Worm (Caenorhabditis elegans) whole organism, L1 larva: ENCODE results near the gene fbxb-9.

Experiments
- C04F5.9 ChIP-seq: sonication (generic microtip); optimal IDR thresholded peaks from 2 replicates; lab custom pipeline; 2016; ENCODE audit warnings: missing genetic modification characterization, missing compliant biosample characterization
- C16A3.4 ChIP-seq: fragments of 150-350 bp; optimal IDR thresholded peaks from 2 replicates; lab custom pipeline; 2014; ENCODE audit warnings: missing biosample characterization, missing genetic modification characterization
- C34B4.2 ChIP-seq: sonication (generic microtip); optimal IDR thresholded peaks from 2 replicates; lab custom pipeline; 2017; ENCODE audit warnings: mild to moderate bottlenecking, missing genetic modification characterization, missing compliant biosample characterization
- F16B12.6 ChIP-seq: fragments of 150-350 bp; optimal IDR thresholded peaks from 2 replicates; lab custom pipeline; 2014; ENCODE audit warnings: missing biosample characterization, missing genetic modification characterization
- ama-1 ChIP-seq: fragments of 150-350 bp; optimal IDR thresholded peaks from 2 replicates; lab custom pipeline; 2014
- ceh-63 ChIP-seq: fragments of 200-800 bp; sonication (Bioruptor generic); optimal IDR thresholded peaks from 2 replicates; lab custom pipeline; 2018; ENCODE audit warnings: mild to moderate bottlenecking, missing genetic modification characterization, missing compliant biosample characterization
- ceh-82 ChIP-seq, 3 experiments: fragments of 150-350 bp in 1 of 3; sonication (generic microtip) in 2 of 3; optimal IDR thresholded peaks; 2 replicates each; lab custom pipeline; 2014 to 2017; ENCODE audit warnings: missing biosample characterization in 3 of 3, missing genetic modification characterization in 3 of 3
- ceh-88 ChIP-seq: fragments of 200-800 bp; sonication (Bioruptor generic); IDR thresholded peaks from 2 replicates; pipeline ENCODE4 v1.3.6; 2022; ENCODE audit warnings: missing genetic modification characterization, missing compliant biosample characterization
- dpl-1 ChIP-seq, 3 experiments: fragments of 150-350 bp in 2 of 3; sonication (generic microtip) in 1 of 3; optimal IDR thresholded peaks; 2 replicates each; lab custom pipeline; 2014 to 2017; ENCODE audit warnings: missing biosample characterization in 3 of 3, missing genetic modification characterization in 3 of 3, missing genetic modification reagents in 3 of 3
- dsc-1 ChIP-seq: sonication (generic microtip); optimal IDR thresholded peaks from 2 replicates; lab custom pipeline; 2016; ENCODE audit warnings: mild to moderate bottlenecking, missing genetic modification characterization, missing compliant biosample characterization
- efl-1 ChIP-seq, 4 experiments: fragments of 150-350 bp; optimal IDR thresholded peaks in 3 of 4; peaks in 1 of 4; 1 replicate in 1 of 4; 2 replicates in 3 of 4; lab custom pipeline; 2014; ENCODE audit warnings: missing biosample characterization in 2 of 4, missing genetic modification characterization in 2 of 4, missing genetic modification reagents in 2 of 4
- efl-3 ChIP-seq: fragments of 200-800 bp; sonication (Bioruptor generic); optimal IDR thresholded peaks from 2 replicates; lab custom pipeline; 2018; ENCODE audit warnings: mild to moderate bottlenecking, missing genetic modification characterization, missing compliant biosample characterization
- egl-13 ChIP-seq: sonication (generic microtip); optimal IDR thresholded peaks from 2 replicates; lab custom pipeline; 2016; ENCODE audit warnings: missing genotype, missing genetic modification reagents, missing genetic modification characterization, missing compliant biosample characterization
- egl-27 ChIP-seq, 2 experiments: fragments of 150-350 bp in 1 of 2; sonication (generic microtip); optimal IDR thresholded peaks; 3 replicates each; lab custom pipeline; 2017 to 2018; ENCODE audit warnings: missing biosample characterization in 2 of 2, missing genetic modification characterization in 2 of 2, missing genetic modification reagents in 2 of 2
- elt-2 ChIP-seq: sonication (generic microtip); optimal IDR thresholded peaks from 2 replicates; lab custom pipeline; 2016; ENCODE audit warnings: missing genetic modification characterization, mild to moderate bottlenecking, inconsistent platforms, missing compliant biosample characterization, missing genetic modification reagents
- fkh-10 ChIP-seq: sonication (generic microtip); optimal IDR thresholded peaks from 2 replicates; lab custom pipeline; 2017; ENCODE audit warnings: missing biosample characterization, missing genetic modification reagents, missing genetic modification characterization
- fkh-4 ChIP-seq: sonication (generic microtip); optimal IDR thresholded peaks from 2 replicates; lab custom pipeline; 2016; ENCODE audit warnings: missing compliant biosample characterization, missing genetic modification characterization, borderline replicate concordance
- fkh-8 ChIP-seq: sonication (generic microtip); optimal IDR thresholded peaks from 2 replicates; lab custom pipeline; 2016; ENCODE audit warnings: mild to moderate bottlenecking, missing genetic modification characterization, missing compliant biosample characterization
- fos-1 ChIP-seq: fragments of 150-350 bp; optimal IDR thresholded peaks from 2 replicates; lab custom pipeline; 2014; ENCODE audit warnings: missing biosample characterization, missing genetic modification characterization
- grh-1 ChIP-seq: fragments of 200-800 bp; sonication (Bioruptor generic); IDR thresholded peaks from 2 replicates; pipeline ENCODE4 v1.3.6; 2022; ENCODE audit warnings: missing genetic modification reagents, missing genetic modification characterization, missing compliant biosample characterization
- hlh-17 ChIP-seq: fragments of 200-800 bp; sonication (Bioruptor generic); optimal IDR thresholded peaks from 2 replicates; lab custom pipeline; 2018; ENCODE audit warnings: missing genetic modification characterization, mild to moderate bottlenecking, missing compliant biosample characterization, moderate library complexity, borderline replicate concordance
- hpl-2 ChIP-seq: fragments of 150-350 bp; optimal IDR thresholded peaks from 2 replicates; lab custom pipeline; 2014; ENCODE audit warnings: missing biosample characterization, missing genetic modification reagents, missing genetic modification characterization
- irx-1 ChIP-seq: sonication (generic microtip); optimal IDR thresholded peaks from 2 replicates; lab custom pipeline; 2016; ENCODE audit warnings: missing genetic modification characterization, missing compliant biosample characterization
- jun-1 ChIP-seq: fragments of 150-350 bp; optimal IDR thresholded peaks from 2 replicates; lab custom pipeline; 2014; ENCODE audit warnings: missing biosample characterization, missing genetic modification reagents, missing genetic modification characterization
- lin-39 ChIP-seq: fragments of 150-350 bp; optimal IDR thresholded peaks from 2 replicates; lab custom pipeline; 2014; ENCODE audit warnings: missing biosample characterization, missing genetic modification reagents, missing genetic modification characterization
- lsy-2 ChIP-seq, 2 experiments: fragments of 150-350 bp; optimal IDR thresholded peaks; 2 replicates each; lab custom pipeline; 2014; ENCODE audit warnings: missing biosample characterization in 2 of 2, missing genetic modification characterization in 2 of 2
- mep-1 ChIP-seq: fragments of 150-350 bp; optimal IDR thresholded peaks from 2 replicates; lab custom pipeline; 2014; ENCODE audit warnings: missing biosample characterization, missing genetic modification characterization
- nhr-11 ChIP-seq: fragments of 150-350 bp; optimal IDR thresholded peaks from 2 replicates; lab custom pipeline; 2014; ENCODE audit warnings: missing biosample characterization, missing genetic modification characterization
- nhr-20 ChIP-seq: sonication (generic microtip); optimal IDR thresholded peaks from 2 replicates; lab custom pipeline; 2016; ENCODE audit warnings: mild to moderate bottlenecking, missing genetic modification characterization, missing compliant biosample characterization
- nhr-28 ChIP-seq: fragments of 150-350 bp; optimal IDR thresholded peaks from 2 replicates; lab custom pipeline; 2014; ENCODE audit warnings: missing biosample characterization, missing genetic modification characterization
- nhr-71 ChIP-seq: sonication (generic microtip); optimal IDR thresholded peaks from 2 replicates; lab custom pipeline; 2016; ENCODE audit warnings: mild to moderate bottlenecking, missing genetic modification characterization, moderate library complexity, missing compliant biosample characterization
- nhr-84 ChIP-seq: sonication (generic microtip); optimal IDR thresholded peaks from 2 replicates; lab custom pipeline; 2017; ENCODE audit warnings: missing biosample characterization, missing genetic modification characterization
- nhr-85 ChIP-seq: sonication (generic microtip); peaks from one replicate; lab custom pipeline; 2016; ENCODE audit warnings: missing genetic modification characterization, inconsistent platforms, missing compliant biosample characterization
- nhr-90 ChIP-seq: sonication (generic microtip); optimal IDR thresholded peaks from 2 replicates; lab custom pipeline; 2016; ENCODE audit warnings: mild to moderate bottlenecking, missing genetic modification characterization, missing compliant biosample characterization; ENCODE audit not compliant: poor library complexity
- pqm-1 ChIP-seq: sonication (generic microtip); optimal IDR thresholded peaks from 3 replicates; lab custom pipeline; 2017; ENCODE audit warnings: missing biosample characterization, missing genetic modification characterization
- rnt-1 ChIP-seq: sonication (generic microtip); optimal IDR thresholded peaks from 2 replicates; lab custom pipeline; 2016; ENCODE audit warnings: mild to moderate bottlenecking, missing genetic modification characterization, moderate library complexity, missing compliant biosample characterization
- skn-1 ChIP-seq: fragments of 150-350 bp; optimal IDR thresholded peaks from 2 replicates; lab custom pipeline; 2014; ENCODE audit warnings: missing biosample characterization, missing genetic modification characterization
- snpc-4 ChIP-seq: fragments of 150-350 bp; optimal IDR thresholded peaks from 2 replicates; lab custom pipeline; 2014; ENCODE audit warnings: missing biosample characterization, missing genetic modification characterization
- sox-4 ChIP-seq: sonication (generic microtip); optimal IDR thresholded peaks from 2 replicates; lab custom pipeline; 2016; ENCODE audit warnings: missing genetic modification characterization, missing compliant biosample characterization
- sptf-1 ChIP-seq: fragments of 150-350 bp; optimal IDR thresholded peaks from 2 replicates; lab custom pipeline; 2014; ENCODE audit warnings: missing biosample characterization, missing genetic modification characterization
- swsn-7 ChIP-seq: sonication (generic microtip); optimal IDR thresholded peaks from 2 replicates; lab custom pipeline; 2016; ENCODE audit warnings: missing genetic modification characterization, missing compliant biosample characterization
- tbx-2 ChIP-seq: sonication (generic microtip); optimal IDR thresholded peaks from 2 replicates; lab custom pipeline; 2016; ENCODE audit warnings: missing genetic modification characterization, missing compliant biosample characterization
- unc-130 ChIP-seq: fragments of 150-350 bp; optimal IDR thresholded peaks from 2 replicates; lab custom pipeline; 2017; ENCODE audit warnings: missing biosample characterization, missing genetic modification characterization, inconsistent platforms
- unc-30 ChIP-seq: sonication (generic microtip); optimal IDR thresholded peaks from 2 replicates; lab custom pipeline; 2017; ENCODE audit warnings: missing biosample characterization, missing genetic modification characterization
- unc-62 ChIP-seq: fragments of 150-350 bp; optimal IDR thresholded peaks from 2 replicates; lab custom pipeline; 2014; ENCODE audit warnings: missing biosample characterization, missing genetic modification reagents, missing genetic modification characterization
- unc-86 ChIP-seq: sonication (generic microtip); optimal IDR thresholded peaks from 2 replicates; lab custom pipeline; 2016; ENCODE audit warnings: missing genetic modification characterization, missing compliant biosample characterization
- unc-98 ChIP-seq: fragments of 200-800 bp; sonication (Bioruptor generic); IDR thresholded peaks from 2 replicates; pipeline ENCODE4 v1.3.6; 2022; ENCODE audit warnings: missing genetic modification characterization, missing compliant biosample characterization
- vab-15 ChIP-seq: sonication (generic microtip); optimal IDR thresholded peaks from 2 replicates; lab custom pipeline; 2017; ENCODE audit warnings: missing genotype, mild to moderate bottlenecking, missing genetic modification characterization, missing compliant biosample characterization
- xbp-1 ChIP-seq: sonication (generic microtip); optimal IDR thresholded peaks from 2 replicates; lab custom pipeline; 2016; ENCODE audit warnings: missing genetic modification characterization, missing compliant biosample characterization
- zag-1 ChIP-seq: fragments of 150-350 bp; optimal IDR thresholded peaks from 2 replicates; lab custom pipeline; 2014; ENCODE audit warnings: missing biosample characterization, missing genetic modification characterization
- ztf-11 ChIP-seq, 2 experiments: sonication (generic microtip); optimal IDR thresholded peaks; 2 replicates each; lab custom pipeline; 2016 to 2017; ENCODE audit warnings: missing genetic modification characterization in 2 of 2, missing biosample characterization in 1 of 2, missing compliant biosample characterization in 1 of 2
- ztf-4 ChIP-seq: fragments of 150-350 bp; optimal IDR thresholded peaks from 2 replicates; lab custom pipeline; 2014; ENCODE audit warnings: missing biosample characterization, missing genetic modification characterization

fbxb-9 gene

DNA sequence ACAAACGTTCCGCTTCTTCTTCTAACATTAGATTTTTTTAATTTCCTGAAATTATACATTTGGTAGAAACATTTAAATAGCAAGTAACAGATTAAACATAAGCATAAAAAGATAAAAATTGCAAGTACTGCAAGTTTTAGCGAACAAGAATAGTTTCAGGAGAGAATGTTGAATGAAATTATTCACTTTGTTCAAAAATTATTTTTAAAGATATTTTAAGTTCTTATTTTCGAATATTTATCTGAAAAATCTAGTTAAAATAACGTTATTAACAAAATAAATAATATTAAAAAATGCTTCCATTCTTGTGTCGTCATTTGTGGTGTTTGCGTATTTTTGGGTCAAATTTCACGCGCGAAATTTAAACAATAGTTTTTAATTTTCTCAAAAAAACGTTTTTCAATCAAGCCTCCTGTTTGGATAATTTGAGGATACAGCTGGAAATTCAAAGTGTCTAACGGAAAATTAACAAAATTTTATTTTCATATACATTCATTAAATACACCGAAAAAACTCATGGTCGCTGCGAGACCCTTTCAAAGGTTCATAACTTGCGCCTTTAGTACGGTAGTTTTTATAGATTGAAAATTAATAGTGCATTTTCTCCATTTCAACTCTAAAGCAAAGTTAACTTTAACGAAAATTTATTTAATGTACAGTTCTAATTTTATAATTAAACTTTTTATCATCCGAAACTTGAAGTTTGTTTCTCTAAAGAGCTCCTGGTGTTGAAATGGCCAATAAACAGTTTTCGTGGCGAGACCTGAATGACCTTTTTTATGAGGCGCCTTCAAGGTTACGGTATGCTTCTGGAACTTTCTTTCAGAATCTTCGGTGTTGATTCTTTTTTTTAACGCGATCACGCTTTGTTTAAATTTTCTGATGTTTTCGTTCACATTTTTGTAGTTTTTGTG, 19.8 kb downstream of the fbxb-9 start, which contains the start of gene skih-2:
TSS of gene skih-2 (minus strand) at position 51 of the 914 bp plus-strand sequence.
- TF ChIP-seq hlh-17 (GFP tag; lab: Kevin White, UChicago): no peak
- peak; percentile 49 for TF ChIP-seq tbx-2
- TF ChIP-seq F16B12.6 (tag; lab: Kevin White, UChicago): peak; percentile 88
- TF ChIP-seq nhr-84: no peak
- TF ChIP-seq elt-2 (tag; lab: Kevin White, UChicago): no peak
- no peak for TF ChIP-seq C34B4.2
- peak; percentile 68 for TF ChIP-seq nhr-85 (tag; lab: Kevin White, UChicago)
- TF ChIP-seq nhr-71 (tag; lab: Kevin White, UChicago): peak; percentile 64
- TF ChIP-seq dpl-1 (GFP tag; optimal IDR thresholded peaks at IDR 0.05; lab: Kevin White, UChicago): peak; percentile 92 to 95 (median 93)
- peak; percentile 36 for TF ChIP-seq nhr-20 (tag; lab: Kevin White, UChicago)
- TF ChIP-seq fkh-4: no peak
- no peak for TF ChIP-seq unc-86
- TF ChIP-seq sptf-1 (tag; lab: Kevin White, UChicago): no peak
- no peak for TF ChIP-seq pqm-1 (tag; lab: Kevin White, UChicago)
- peak; percentile 40 for TF ChIP-seq irx-1
- TF ChIP-seq vab-15 (tag; lab: Kevin White, UChicago): no peak
- TF ChIP-seq dsc-1 (tag; lab: Kevin White, UChicago): peak; percentile 37
- TF ChIP-seq egl-13 (tag; lab: Kevin White, UChicago): no peak
- peak; percentile 18 for TF ChIP-seq lin-39 (tag; lab: Kevin White, UChicago)
- no peak for TF ChIP-seq egl-27 (tag; optimal IDR thresholded peaks at IDR 0.05; lab: Kevin White, UChicago)
- peak; percentile 20 for TF ChIP-seq snpc-4 (tag; lab: Kevin White, UChicago)
- peak; percentile 85 to 93 for TF ChIP-seq efl-1 (optimal IDR thresholded peaks at IDR 0.05; lab: Kevin White, UChicago)
- peak; percentile 95 to 99 for TF ChIP-seq efl-1 (GFP tag; optimal IDR thresholded peaks at IDR 0.05 in 1 of 2; lab: Kevin White, UChicago)
- peak; percentile 52 for TF ChIP-seq swsn-7
- TF ChIP-seq nhr-90: peak; percentile 32
- no peak for TF ChIP-seq sox-4
- TF ChIP-seq fos-1 (tag; lab: Kevin White, UChicago): no peak
- TF ChIP-seq efl-3 (GFP tag; lab: Kevin White, UChicago): no peak
- no peak for TF ChIP-seq ceh-88 (GFP tag; lab: Robert Waterston, UW)
- no peak for TF ChIP-seq C04F5.9 (tag; lab: Kevin White, UChicago)
- TF ChIP-seq unc-98 (GFP tag; lab: Robert Waterston, UW): no peak
- no peak for TF ChIP-seq hpl-2 (GFP tag; lab: Kevin White, UChicago)
- TF ChIP-seq grh-1 (GFP tag; lab: Robert Waterston, UW): no peak
- no peak for TF ChIP-seq unc-130 (tag; lab: Kevin White, UChicago)
- TF ChIP-seq ama-1: no peak
- peak; percentile 70 for TF ChIP-seq mep-1
- TF ChIP-seq jun-1 (tag; lab: Kevin White, UChicago): no peak
- TF ChIP-seq unc-30 (tag; lab: Kevin White, UChicago): no peak
- TF ChIP-seq ceh-82 (tag; optimal IDR thresholded peaks at IDR 0.05; lab: Kevin White, UChicago): peak in 2 of 3 experiments; percentile 12 to 41
- peak; percentile 80 to 86 for TF ChIP-seq lsy-2 (tag; optimal IDR thresholded peaks at IDR 0.05; lab: Kevin White, UChicago)
- TF ChIP-seq fkh-8: no peak
- peak; percentile 56 for TF ChIP-seq skn-1 (tag; lab: Kevin White, UChicago)
- TF ChIP-seq ztf-4: no peak
- no peak for TF ChIP-seq fkh-10 (GFP tag; lab: Kevin White, UChicago)
- TF ChIP-seq xbp-1 (tag; lab: Kevin White, UChicago): peak; percentile 78
- no peak for TF ChIP-seq unc-62 (GFP tag; lab: Kevin White, UChicago)
- TF ChIP-seq ztf-11 (tag; optimal IDR thresholded peaks at IDR 0.05; lab: Kevin White, UChicago): no peak
- no peak for TF ChIP-seq nhr-28 (tag; lab: Kevin White, UChicago)
- peak; percentile 58 for TF ChIP-seq zag-1
- TF ChIP-seq ceh-63: no peak
- no peak for TF ChIP-seq nhr-11
- TF ChIP-seq rnt-1 (tag; lab: Kevin White, UChicago): peak; percentile 18
- TF ChIP-seq C16A3.4 (tag; lab: Kevin White, UChicago): peak; percentile 38
